Fruit fly (Drosophila melanogaster) whole organism, adult: Measurements from ENCODE around the gene AkhR.
A peak's percentile ranks its signal among the peaks of the same experiment; 100 is the strongest.

Experiments used
- CG11617 ChIP-seq: fragments of 200-800 bp; sonication (Bioruptor generic); optimal IDR thresholded peaks from 2 replicates; lab custom pipeline; 2017; ENCODE audit warnings: mild to moderate bottlenecking, missing biosample characterization, missing genetic modification reagents, missing genetic modification characterization
- CG12768 ChIP-seq: fragments of 200-800 bp; sonication (Bioruptor generic); optimal IDR thresholded peaks from 2 replicates; lab custom pipeline; 2017; ENCODE audit warnings: missing biosample characterization, missing genetic modification characterization, mild to moderate bottlenecking, moderate library complexity, missing genetic modification reagents
- CG1620 ChIP-seq: fragments of 200-800 bp; sonication (Bioruptor generic); optimal IDR thresholded peaks from 2 replicates; lab custom pipeline; 2016; ENCODE audit warnings: missing biosample characterization, missing genetic modification characterization
- CG5204 ChIP-seq: fragments of 200-800 bp; sonication (Bioruptor generic); optimal IDR thresholded peaks from 2 replicates; lab custom pipeline; 2016; ENCODE audit warnings: missing biosample characterization, missing genetic modification characterization
- CG7101 ChIP-seq: fragments of 200-800 bp; sonication (Bioruptor generic); optimal IDR thresholded peaks from 2 replicates; lab custom pipeline; 2018; ENCODE audit warnings: missing biosample characterization, mild to moderate bottlenecking, missing genetic modification characterization, moderate library complexity
- Mnt ChIP-seq: fragments of 200-800 bp; sonication (Bioruptor generic); optimal IDR thresholded peaks from 2 replicates; lab custom pipeline; 2016; ENCODE audit warnings: missing biosample characterization, mild to moderate bottlenecking, missing genetic modification characterization
- bab1 ChIP-seq: fragments of 200-800 bp; sonication (Bioruptor generic); optimal IDR thresholded peaks from 3 replicates; lab custom pipeline; 2019; ENCODE audit warnings: missing biosample characterization, mild to moderate bottlenecking, missing genetic modification characterization, moderate library complexity
- cnc ChIP-seq, 2 experiments: fragments of >200 bp; optimal IDR thresholded peaks; 2 replicates each; lab custom pipeline; 2017
- ovo ChIP-seq: fragments of 200-800 bp; sonication (Bioruptor generic); optimal IDR thresholded peaks from 2 replicates; lab custom pipeline; 2016; ENCODE audit warnings: missing biosample characterization, missing genetic modification characterization
- pad ChIP-seq: fragments of 200-800 bp; sonication (Bioruptor generic); optimal IDR thresholded peaks from 3 replicates; lab custom pipeline; 2017; ENCODE audit warnings: missing biosample characterization, missing genetic modification characterization, mild to moderate bottlenecking, moderate library complexity, missing genetic modification reagents
- toe ChIP-seq: fragments of 200-800 bp; sonication (Bioruptor generic); optimal IDR thresholded peaks from 2 replicates; lab custom pipeline; 2016; ENCODE audit warnings: missing biosample characterization, missing genetic modification characterization

DNA sequence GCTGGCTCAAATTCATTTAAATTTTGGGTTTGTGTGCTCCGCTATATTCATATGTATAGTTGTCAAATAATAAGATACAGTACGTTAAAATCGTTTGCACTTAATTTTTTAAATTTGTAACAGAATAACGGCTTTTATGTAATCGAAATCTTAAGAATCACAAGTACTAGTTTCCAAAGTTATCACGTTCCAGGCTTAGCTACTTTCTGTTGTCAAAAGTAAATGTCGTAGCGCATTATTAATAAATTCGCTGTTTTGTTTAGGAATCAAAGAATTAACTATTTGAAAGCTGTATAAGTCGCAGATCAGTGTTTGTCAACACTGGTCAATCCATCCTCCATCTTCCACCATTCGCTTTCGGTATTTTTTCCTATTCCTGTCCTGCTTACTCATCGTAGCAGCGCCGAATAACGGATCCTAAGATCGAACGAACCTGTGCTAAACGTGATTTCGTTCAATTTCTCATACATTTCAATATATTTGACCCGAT, 52.4 kb downstream of the AkhR start, which contains the start of the genes CG13771, CG34310 and cup:
- TF ChIP-seq bab1 (GFP tag; lab: Kevin White, UChicago): no peak
- no peak for TF ChIP-seq toe (GFP tag; lab: Kevin White, UChicago)
- no peak for TF ChIP-seq CG7101
- peak; percentile 43 for TF ChIP-seq ovo (GFP tag; lab: Kevin White, UChicago)
- TF ChIP-seq CG1620 (GFP tag; lab: Kevin White, UChicago): no peak
- TF ChIP-seq Mnt (GFP tag; lab: Kevin White, UChicago): no peak
- no peak for TF ChIP-seq CG5204 (GFP tag; lab: Kevin White, UChicago)
- TF ChIP-seq CG11617 (GFP tag; lab: Kevin White, UChicago): no peak
- TF ChIP-seq pad (GFP tag; lab: Kevin White, UChicago): no peak
- no peak for TF ChIP-seq cnc (optimal IDR thresholded peaks at IDR 0.05; lab: Kevin White, UChicago)
- no peak for TF ChIP-seq CG12768 (GFP tag; lab: Kevin White, UChicago)
